Worm (Caenorhabditis elegans) whole organism, L1 larva: ENCODE results near the gene unc-32.

Experiments used
- mdl-1 ChIP-seq, 2 experiments: fragments of 150-350 bp; optimal IDR thresholded peaks; 2 replicates each; lab custom pipeline; 2014 to 2017; ENCODE audit warnings: missing biosample characterization in 2 of 2, missing genetic modification characterization in 2 of 2, inconsistent platforms in 1 of 2
- nhr-84 ChIP-seq: sonication (generic microtip); optimal IDR thresholded peaks from 2 replicates; lab custom pipeline; 2017; ENCODE audit warnings: missing biosample characterization, missing genetic modification characterization

DNA sequence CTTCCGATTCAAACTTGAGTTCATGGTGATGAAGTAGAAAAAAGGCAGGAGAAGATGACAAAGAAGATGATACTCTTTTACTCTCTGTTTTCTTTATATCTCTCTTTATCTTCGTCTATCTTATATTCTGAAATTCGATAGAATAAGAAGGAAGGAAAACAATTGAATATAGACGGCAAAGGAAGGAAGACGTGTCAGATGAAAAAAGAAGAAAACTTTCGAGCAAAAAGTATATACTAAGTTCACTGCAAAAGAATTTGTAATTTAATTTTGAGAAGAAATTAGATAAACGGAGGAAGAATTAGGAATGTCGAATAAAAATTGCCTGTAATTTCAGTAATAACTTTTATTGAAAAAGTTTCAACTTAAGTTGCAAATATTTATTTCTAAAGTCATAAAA is 28.4 kb upstream of the unc-32 start, which contains the start of gene K01F9.2:
- TF ChIP-seq nhr-84 (tag; lab: Kevin White, UChicago) (no peak), mdl-1 (tag; optimal IDR thresholded peaks at IDR 0.05; lab: Kevin White, UChicago) (no peak)
